Fruit fly (Drosophila melanogaster): ENCODE measurements around the gene CG9689.

CG9689 gene

dm6 chrX:9881746-9882145 lies at the start of gene CG9689:
Gene CG9689, plus strand, starts transcription at chrX:9881953.
- no peak for TF ChIP-seq CG8478 (optimal IDR thresholded peaks at IDR 0.05)
- TF ChIP-seq CTCF (optimal IDR thresholded peaks at IDR 0.05): no peak

- TF ChIP-seq CTCF (optimal IDR thresholded peaks at IDR 0.05): no peak
- TF ChIP-seq CG8478 (optimal IDR thresholded peaks at IDR 0.05): no peak
Measured at dm6 chrX:9833028-9833427, 48.7 kb upstream of the CG9689 start.

- TF ChIP-seq CG8478 (optimal IDR thresholded peaks at IDR 0.05): no peak
- no peak for TF ChIP-seq CTCF (optimal IDR thresholded peaks at IDR 0.05)
Measured at dm6 chrX:9847529-9847928, 34.2 kb upstream of the CG9689 start.

dm6 chrX:9864882-9865281 lies 16.9 kb upstream of the CG9689 start, which contains the start of gene Ser7:
Gene Ser7, plus strand, starts transcription at chrX:9865233.
- TF ChIP-seq CTCF (optimal IDR thresholded peaks at IDR 0.05) (no peak), CG8478 (optimal IDR thresholded peaks at IDR 0.05) (no peak)

dm6 chrX:9868510-9869248 lies 13.1 kb upstream of the CG9689 start, which contains the start of gene CG45060:
Gene CG45060, minus strand, starts transcription at chrX:9868568.
- no peak for TF ChIP-seq CTCF (optimal IDR thresholded peaks at IDR 0.05)
- no peak for TF ChIP-seq CG8478 (optimal IDR thresholded peaks at IDR 0.05)

dm6 chrX:9871632-9872031 lies 10.1 kb upstream of the CG9689 start, which contains the start of gene CG45061:
Gene CG45061, minus strand, starts transcription at chrX:9871702.
- TF ChIP-seq CTCF (optimal IDR thresholded peaks at IDR 0.05): no peak
- no peak for TF ChIP-seq CG8478 (optimal IDR thresholded peaks at IDR 0.05)

- TF ChIP-seq CTCF (optimal IDR thresholded peaks at IDR 0.05) (no peak), CG8478 (optimal IDR thresholded peaks at IDR 0.05) (no peak)
Measured at dm6 chrX:9873917-9874316, 7.8 kb upstream of the CG9689 start, which contains the start of gene CG32695. Gene CG32695, minus strand, starts transcription at chrX:9874057.

- TF ChIP-seq CTCF (optimal IDR thresholded peaks at IDR 0.05): no peak
- TF ChIP-seq CG8478 (optimal IDR thresholded peaks at IDR 0.05): no peak
Measured at dm6 chrX:9875948-9876853, 5.6 kb upstream of the CG9689 start, which contains the start of gene CG15247. Gene CG15247, minus strand, starts transcription at chrX:9876672.

dm6 chrX:9877240-9877639 lies 4.5 kb upstream of the CG9689 start:
- no peak for TF ChIP-seq CTCF (optimal IDR thresholded peaks at IDR 0.05)
- TF ChIP-seq CG8478 (optimal IDR thresholded peaks at IDR 0.05): no peak

- TF ChIP-seq CG8478 (optimal IDR thresholded peaks at IDR 0.05) (no peak), CTCF (optimal IDR thresholded peaks at IDR 0.05) (no peak)
Measured at dm6 chrX:9878125-9878524, 3.6 kb upstream of the CG9689 start, which contains the start of gene CG1468. Gene CG1468, plus strand, starts transcription at chrX:9878422.

- TF ChIP-seq CG8478 (optimal IDR thresholded peaks at IDR 0.05): no peak
- TF ChIP-seq CTCF (optimal IDR thresholded peaks at IDR 0.05): no peak
Measured at dm6 chrX:9879570-9879969, 2.2 kb upstream of the CG9689 start, which contains the start of gene CG9686. Gene CG9686, plus strand, starts transcription at chrX:9879870.

- TF ChIP-seq CG8478 (optimal IDR thresholded peaks at IDR 0.05) (no peak), CTCF (optimal IDR thresholded peaks at IDR 0.05) (no peak)
Measured at dm6 chrX:9882900-9883299, 1.1 kb downstream of the CG9689 start.

dm6 chrX:9884221-9884620 lies 2.5 kb downstream of the CG9689 start, which contains the start of gene CG9691:
Gene CG9691, plus strand, starts transcription at chrX:9884442.
- no peak for TF ChIP-seq CTCF (optimal IDR thresholded peaks at IDR 0.05)
- no peak for TF ChIP-seq CG8478 (optimal IDR thresholded peaks at IDR 0.05)

- TF ChIP-seq CG8478 (optimal IDR thresholded peaks at IDR 0.05) (no peak), CTCF (optimal IDR thresholded peaks at IDR 0.05) (no peak)
Measured at dm6 chrX:9885363-9885762, 3.6 kb downstream of the CG9689 start.

- no peak for TF ChIP-seq CG8478 (optimal IDR thresholded peaks at IDR 0.05)
- TF ChIP-seq CTCF (optimal IDR thresholded peaks at IDR 0.05): no peak
Measured at dm6 chrX:9889686-9890085, 7.9 kb downstream of the CG9689 start.
